Fruit fly (Drosophila melanogaster) whole organism, pupa: ENCODE data around the gene CG17105.

ENCODE experiments used
- CG14655 ChIP-seq: fragments of 200-800 bp; sonication (Bioruptor generic); optimal IDR thresholded peaks from 3 replicates; lab custom pipeline; 2017; ENCODE audit warnings: mild to moderate bottlenecking, missing biosample characterization, missing genetic modification reagents, missing genetic modification characterization
- CG34367 ChIP-seq: fragments of 200-800 bp; sonication (Bioruptor generic); optimal IDR thresholded peaks from 2 replicates; lab custom pipeline; 2018; ENCODE audit warnings: missing biosample characterization, mild to moderate bottlenecking, missing genetic modification characterization
- CG4496 ChIP-seq: fragments of 200-800 bp; sonication (Bioruptor generic); IDR thresholded peaks from 3 replicates; pipeline ENCODE4 v1.3.6; 2022; ENCODE audit warnings: missing biosample characterization, missing genetic modification characterization
- CG9948 ChIP-seq: fragments of 200-800 bp; sonication (Bioruptor generic); optimal IDR thresholded peaks from 2 replicates; lab custom pipeline; 2018; ENCODE audit warnings: missing biosample characterization, mild to moderate bottlenecking, missing genetic modification characterization, moderate library complexity
- EcR ChIP-seq: fragments of 200-800 bp; sonication (Bioruptor generic); optimal IDR thresholded peaks from 3 replicates; lab custom pipeline; 2019; ENCODE audit warnings: missing biosample characterization, missing genetic modification characterization, mild to moderate bottlenecking, moderate library complexity, missing genetic modification reagents
- Ets98B ChIP-seq: fragments of 200-800 bp; sonication (Bioruptor generic); IDR thresholded peaks from 2 replicates; pipeline ENCODE4 v1.3.6; 2022; ENCODE audit warnings: missing biosample characterization, missing genetic modification characterization
- Pif1B ChIP-seq: fragments of 200-800 bp; sonication (Bioruptor generic); optimal IDR thresholded peaks from 3 replicates; lab custom pipeline; 2016; ENCODE audit warnings: missing biosample characterization, missing genetic modification characterization
- Snoo ChIP-seq: fragments of 200-800 bp; sonication (Bioruptor generic); optimal IDR thresholded peaks from 3 replicates; lab custom pipeline; 2017; ENCODE audit warnings: missing biosample characterization, mild to moderate bottlenecking, missing genetic modification characterization, inconsistent platforms
- fd96Ca ChIP-seq: fragments of 200-800 bp; sonication (Bioruptor generic); IDR thresholded peaks from 3 replicates; pipeline ENCODE4 v1.3.6; 2022; ENCODE audit warnings: missing biosample characterization, missing genetic modification characterization
- gl ChIP-seq: fragments of 200-800 bp; sonication (Bioruptor generic); optimal IDR thresholded peaks from 2 replicates; lab custom pipeline; 2018; ENCODE audit warnings: missing biosample characterization, mild to moderate bottlenecking, missing genetic modification characterization
- rn ChIP-seq: fragments of 200-800 bp; sonication (Bioruptor generic); IDR thresholded peaks from 2 replicates; pipeline ENCODE4 v1.3.6; 2022; ENCODE audit warnings: missing biosample characterization, missing genetic modification characterization

DNA sequence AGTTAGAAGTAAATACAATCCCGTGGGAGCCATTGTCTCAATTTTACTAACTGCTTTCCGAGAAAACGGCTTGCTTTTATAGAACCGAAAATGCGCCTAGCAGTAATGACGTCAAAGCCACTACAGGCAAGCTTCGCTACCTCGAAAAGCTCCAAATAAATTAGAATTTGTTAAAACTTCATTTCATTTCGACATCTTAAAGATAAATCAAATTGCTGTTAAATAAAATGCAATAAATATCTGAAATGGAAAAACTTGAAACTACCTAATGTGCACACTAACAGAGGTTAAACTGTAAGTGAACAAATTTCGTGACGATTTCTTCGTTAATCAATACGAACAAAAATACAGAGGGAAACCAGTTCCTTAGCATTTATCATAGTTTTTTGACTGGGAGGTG, 17.2 kb downstream of the CG17105 start, which contains the start of gene CG7300:
- TF ChIP-seq CG34367 (no peak), Pif1B (GFP tag; lab: Kevin White, UChicago) (no peak), rn (GFP tag; lab: Robert Waterston, UW) (no peak), EcR (GFP tag; lab: Kevin White, UChicago) (no peak), Snoo (tag; lab: Kevin White, UChicago) (no peak), CG14655 (GFP tag; lab: Kevin White, UChicago) (no peak), gl (tag; lab: Kevin White, UChicago) (no peak), Ets98B (GFP tag; lab: Robert Waterston, UW) (no peak), CG9948 (tag; lab: Kevin White, UChicago) (no peak), fd96Ca (GFP tag; lab: Robert Waterston, UW) (no peak), CG4496 (GFP tag; lab: Robert Waterston, UW) (no peak)
